Fruit fly (Drosophila melanogaster): ENCODE data around the gene CG18273.

The CG18273 gene

DNA sequence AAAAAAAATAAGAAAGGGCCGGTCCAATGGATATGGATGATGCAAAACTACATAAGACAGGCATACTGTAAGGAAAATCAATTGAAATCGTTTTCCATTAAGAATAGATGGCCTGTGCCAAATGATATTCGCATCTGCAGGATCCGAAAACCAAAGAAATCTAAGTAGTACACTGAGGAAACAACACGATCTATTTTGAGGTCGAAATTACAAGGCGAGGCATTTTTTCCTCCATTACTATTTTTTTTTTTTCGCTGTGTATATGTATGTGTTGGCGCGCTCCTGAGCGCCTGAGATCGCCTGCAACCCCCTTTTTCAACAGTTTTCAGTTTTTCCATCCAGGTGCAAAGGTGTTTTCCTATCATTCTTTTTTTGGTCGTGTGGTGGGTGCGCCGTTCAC lies 23.4 kb downstream of the CG18273 start:
- TF ChIP-seq CG17801 (GFP tag; optimal IDR thresholded peaks at IDR 0.05; ENCODE audit: partially characterized antibody): no peak

DNA sequence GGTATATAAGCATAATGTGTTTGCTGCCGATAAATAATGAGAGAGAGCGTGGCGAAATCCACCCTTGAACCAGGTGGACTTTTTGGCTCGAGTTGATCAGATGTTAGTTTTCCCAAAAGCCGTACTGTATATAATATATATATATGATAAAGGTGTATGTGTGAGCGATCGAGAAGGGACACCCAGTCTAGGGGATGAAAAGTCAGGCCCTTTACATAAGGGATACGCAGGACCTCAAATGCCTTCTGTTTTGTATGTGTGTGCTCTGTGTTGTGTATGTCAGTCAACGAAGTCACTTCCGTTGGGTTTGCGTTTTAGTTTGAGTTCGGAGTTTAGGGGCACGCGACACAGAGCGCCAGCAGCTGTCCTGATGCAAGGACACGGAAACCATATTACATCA lies 26.9 kb downstream of the CG18273 start, which contains the start of gene ase:
ase (plus strand) TSS at position 301 of the 400 bp plus-strand sequence.
- no peak for TF ChIP-seq CG17801 (GFP tag; optimal IDR thresholded peaks at IDR 0.05; ENCODE audit: partially characterized antibody)

dm6 chrX:457803-458202 lies 29.6 kb downstream of the CG18273 start:
- no peak for TF ChIP-seq CG17801 (GFP tag; optimal IDR thresholded peaks at IDR 0.05; ENCODE audit: partially characterized antibody)

- no peak for TF ChIP-seq CG17801 (GFP tag; optimal IDR thresholded peaks at IDR 0.05; ENCODE audit: partially characterized antibody)
Observed at dm6 chrX:456959-457358, 30.4 kb downstream of the CG18273 start.

- TF ChIP-seq CG17801 (GFP tag; optimal IDR thresholded peaks at IDR 0.05; ENCODE audit: partially characterized antibody): no peak
Observed at dm6 chrX:452716-453115, 34.7 kb downstream of the CG18273 start.

DNA sequence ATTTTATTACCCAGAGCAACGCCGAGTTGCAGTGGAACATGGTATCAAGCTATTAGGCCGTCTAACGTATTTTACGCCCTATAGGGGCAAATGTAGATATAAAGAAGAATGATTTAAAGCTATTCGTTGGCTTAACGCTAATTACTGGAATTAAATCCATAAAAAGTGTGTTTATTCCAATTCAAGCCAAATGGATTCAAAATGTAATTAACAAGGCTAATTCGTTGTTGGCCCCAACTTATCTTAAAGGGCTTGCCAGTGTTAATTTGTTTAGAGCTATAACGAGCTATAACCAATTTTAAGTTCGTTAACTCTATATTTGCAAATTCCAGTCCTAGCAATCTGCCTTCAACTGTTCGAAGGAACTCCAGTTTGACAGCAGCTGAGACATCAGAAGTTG lies 38.4 kb downstream of the CG18273 start:
- no peak for TF ChIP-seq CG17801 (GFP tag; optimal IDR thresholded peaks at IDR 0.05; ENCODE audit: partially characterized antibody)

dm6 chrX:448270-448669 lies 39.1 kb downstream of the CG18273 start:
- TF ChIP-seq CG17801 (GFP tag; optimal IDR thresholded peaks at IDR 0.05; ENCODE audit: partially characterized antibody): no peak

DNA sequence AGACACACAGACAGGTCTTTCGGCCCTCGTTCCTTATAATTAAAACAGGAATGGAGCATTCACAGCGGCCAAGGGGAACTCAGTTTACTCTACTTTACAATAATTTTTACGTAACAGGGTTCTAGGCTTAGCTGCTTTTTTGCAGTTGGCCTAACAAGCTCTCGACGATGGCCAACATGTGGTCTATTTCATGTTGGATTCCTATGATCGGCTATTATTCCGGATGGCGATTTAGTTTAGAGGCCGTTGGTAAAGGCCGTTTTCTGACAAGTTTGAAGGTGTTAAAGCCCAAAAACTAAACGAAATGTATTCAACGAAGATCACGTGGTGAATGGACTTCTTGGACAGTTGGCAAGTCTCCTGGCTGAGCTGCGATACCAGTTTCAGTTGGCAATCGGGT lies 41.4 kb downstream of the CG18273 start:
- TF ChIP-seq CG17801 (GFP tag; optimal IDR thresholded peaks at IDR 0.05; ENCODE audit: partially characterized antibody): no peak

DNA sequence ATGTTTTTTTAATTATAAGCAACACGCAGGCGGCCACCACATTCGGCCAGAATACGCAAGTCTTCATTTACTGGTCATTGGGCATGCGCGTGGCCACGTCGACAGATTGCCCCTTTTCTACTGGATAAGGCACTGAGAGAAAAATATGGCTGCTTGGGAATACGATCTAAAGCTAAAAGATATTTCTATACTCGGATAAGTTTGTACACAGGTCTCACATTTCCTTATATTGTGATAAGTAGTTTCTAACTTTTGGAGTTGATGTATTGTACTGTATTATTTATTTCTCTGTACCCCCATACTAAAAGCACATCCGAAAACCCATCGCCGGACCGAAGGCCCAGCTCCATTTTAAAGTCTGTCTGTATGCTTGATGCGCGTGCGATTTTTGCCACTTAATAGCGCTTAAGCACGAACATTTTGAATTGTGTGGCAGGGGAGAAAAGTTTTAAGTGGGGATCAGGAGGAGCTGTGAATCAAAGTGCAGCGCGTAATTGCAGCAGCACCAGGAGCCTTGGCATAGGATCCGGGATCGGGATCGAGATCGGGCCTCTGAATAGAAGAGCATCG lies 43.3 kb downstream of the CG18273 start:
- TF ChIP-seq CG17801 (GFP tag; optimal IDR thresholded peaks at IDR 0.05; ENCODE audit: partially characterized antibody): no peak

DNA sequence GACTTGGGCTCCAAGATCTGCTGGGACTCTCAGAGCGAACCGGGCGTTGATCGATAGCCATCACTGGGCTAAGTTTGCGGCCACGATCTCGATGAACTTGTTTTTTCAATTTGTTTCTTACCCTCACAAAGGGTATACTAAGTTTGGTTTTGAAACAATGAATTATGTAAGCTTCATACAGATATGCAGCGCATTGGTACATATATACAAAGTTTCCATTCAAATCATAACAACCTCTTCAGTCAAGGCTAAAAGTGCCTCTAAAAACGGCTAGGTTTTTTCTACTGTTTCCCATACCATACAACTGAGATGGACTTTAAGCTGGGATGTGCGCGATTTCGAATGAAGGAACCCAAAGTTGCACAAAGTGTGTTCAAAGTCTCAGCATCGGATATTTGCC lies 46.1 kb downstream of the CG18273 start:
- no peak for TF ChIP-seq CG17801 (GFP tag; optimal IDR thresholded peaks at IDR 0.05; ENCODE audit: partially characterized antibody)

DNA sequence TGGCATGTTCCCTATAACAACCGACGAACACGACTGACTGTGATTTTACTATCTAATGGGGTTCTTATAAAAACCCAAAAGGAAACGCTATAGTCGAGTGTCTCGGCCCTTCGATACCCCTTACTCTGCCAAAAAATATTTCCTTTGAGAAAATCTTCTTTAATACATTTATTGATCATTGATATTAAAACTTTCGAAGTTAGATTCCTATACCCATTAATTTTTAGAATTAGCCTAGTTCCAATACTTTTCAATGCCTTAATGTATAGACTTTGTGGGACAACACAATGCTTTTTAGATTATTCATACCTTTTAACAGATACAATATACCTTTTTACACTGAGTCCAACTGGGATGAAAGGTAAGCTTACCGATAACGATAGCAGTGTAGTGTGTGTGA lies 50.0 kb downstream of the CG18273 start, which contains the start of gene Pgcl:
Pgcl (minus strand) TSS at position 45 of the 400 bp plus-strand sequence.
- TF ChIP-seq CG17801 (GFP tag; optimal IDR thresholded peaks at IDR 0.05; ENCODE audit: partially characterized antibody): no peak

Data from ovary, adult (tissue).